Worm (Caenorhabditis elegans) whole organism, L4 larva: ENCODE results near the gene ddl-2.

Source experiments
- D1046.2 ChIP-seq: fragments of 200-800 bp; sonication (Bioruptor generic); IDR thresholded peaks from 2 replicates; pipeline ENCODE4 v1.3.6; 2022; ENCODE audit warnings: missing genetic modification characterization, missing compliant biosample characterization
- R02D3.7 ChIP-seq: fragments of 150-350 bp; sonication (generic microtip); optimal IDR thresholded peaks from 3 replicates; lab custom pipeline; 2014; ENCODE audit warnings: missing biosample characterization, missing genetic modification characterization
- T26A8.4 ChIP-seq: fragments of 200-800 bp; sonication (Bioruptor generic); IDR thresholded peaks from 2 replicates; pipeline ENCODE4 v1.3.6; 2022; ENCODE audit warnings: missing genetic modification characterization, missing compliant biosample characterization
- Y48G9A.11 ChIP-seq: fragments of 200-800 bp; sonication (Bioruptor generic); IDR thresholded peaks from 2 replicates; pipeline ENCODE4 v1.3.6; 2022; ENCODE audit warnings: missing genetic modification reagents, missing genetic modification characterization, missing compliant biosample characterization
- aha-1 ChIP-seq: fragments of 150-350 bp; peaks from one replicate; lab custom pipeline; 2014; ENCODE audit warnings: missing biosample characterization, missing genetic modification characterization
- attf-4 ChIP-seq: sonication (generic microtip); optimal IDR thresholded peaks from 3 replicates; lab custom pipeline; 2017; ENCODE audit warnings: missing biosample characterization, missing genetic modification characterization
- ceh-32 ChIP-seq: sonication (generic microtip); optimal IDR thresholded peaks from 2 replicates; lab custom pipeline; 2016; ENCODE audit warnings: mild to moderate bottlenecking, missing genetic modification characterization, missing compliant biosample characterization; ENCODE audit not compliant: poor library complexity
- ceh-44 ChIP-seq: fragments of 200-800 bp; sonication (Bioruptor generic); IDR thresholded peaks from 2 replicates; pipeline ENCODE4 v1.3.6; 2022; ENCODE audit warnings: missing genetic modification reagents, missing genetic modification characterization, missing compliant biosample characterization
- ceh-82 ChIP-seq: sonication (generic microtip); optimal IDR thresholded peaks from 2 replicates; lab custom pipeline; 2017; ENCODE audit warnings: missing biosample characterization, missing genetic modification characterization
- ces-1 ChIP-seq: fragments of 150-350 bp; sonication (generic microtip); optimal IDR thresholded peaks from 4 replicates; lab custom pipeline; 2014; ENCODE audit warnings: missing biosample characterization, missing genetic modification reagents, missing genetic modification characterization
- cey-2 ChIP-seq: sonication (generic microtip); optimal IDR thresholded peaks from 3 replicates; lab custom pipeline; 2017; ENCODE audit warnings: missing genetic modification characterization, mild to moderate bottlenecking, missing compliant biosample characterization, antibody characterized with exemption, borderline replicate concordance; ENCODE audit not compliant: insufficient read depth
- ctbp-1 ChIP-seq: fragments of 200-800 bp; sonication (Bioruptor generic); IDR thresholded peaks from 2 replicates; pipeline ENCODE4 v1.3.6; 2022; ENCODE audit warnings: missing genetic modification reagents, missing genetic modification characterization, missing compliant biosample characterization
- daf-16 ChIP-seq, 3 experiments: sonication (generic microtip); optimal IDR thresholded peaks; 2 replicates each; lab custom pipeline; 2016 to 2017; ENCODE audit warnings: missing genetic modification characterization in 3 of 3, missing genetic modification reagents in 3 of 3, mild to moderate bottlenecking in 2 of 3, missing compliant biosample characterization in 2 of 3, missing biosample characterization in 1 of 3, moderate library complexity in 1 of 3
- dmd-6 ChIP-seq: fragments of 200-800 bp; sonication (Bioruptor generic); IDR thresholded peaks from 2 replicates; pipeline ENCODE4 v1.3.6; 2022; ENCODE audit warnings: missing genetic modification reagents, missing genetic modification characterization, missing compliant biosample characterization
- duxl-1 ChIP-seq: sonication (generic microtip); optimal IDR thresholded peaks from 2 replicates; lab custom pipeline; 2016; ENCODE audit warnings: mild to moderate bottlenecking, missing genetic modification characterization, moderate library complexity, missing compliant biosample characterization; ENCODE audit not compliant: poor library complexity
- dve-1 ChIP-seq: sonication (generic microtip); optimal IDR thresholded peaks from 2 replicates; lab custom pipeline; 2017; ENCODE audit warnings: antibody characterized with exemption, mild to moderate bottlenecking, missing genetic modification characterization, missing compliant biosample characterization; ENCODE audit not compliant: insufficient read depth
- egl-27 ChIP-seq: sonication (generic microtip); optimal IDR thresholded peaks from 3 replicates; lab custom pipeline; 2017; ENCODE audit warnings: missing biosample characterization, missing genetic modification reagents, missing genetic modification characterization
- egl-43 ChIP-seq: fragments of 200-800 bp; sonication (Bioruptor generic); IDR thresholded peaks from 2 replicates; pipeline ENCODE4 v1.3.6; 2022; ENCODE audit warnings: missing genetic modification reagents, missing genetic modification characterization, missing compliant biosample characterization
- fkh-10 ChIP-seq: fragments of 150-350 bp; optimal IDR thresholded peaks from 2 replicates; lab custom pipeline; 2014; ENCODE audit warnings: missing biosample characterization, missing genetic modification reagents, missing genetic modification characterization
- fos-1 ChIP-seq: fragments of 150-350 bp; optimal IDR thresholded peaks from 2 replicates; lab custom pipeline; 2014; ENCODE audit warnings: missing biosample characterization, missing genetic modification characterization
- hif-1 ChIP-seq, 2 experiments: sonication (generic microtip); optimal IDR thresholded peaks; 2 replicates each; lab custom pipeline; 2016 to 2017; ENCODE audit warnings: missing compliant biosample characterization in 2 of 2, missing genetic modification characterization in 2 of 2, missing genetic modification reagents in 2 of 2, missing genotype in 2 of 2, mild to moderate bottlenecking in 1 of 2
- hlh-11 ChIP-seq: fragments of 200-800 bp; sonication (Bioruptor generic); optimal IDR thresholded peaks from 2 replicates; lab custom pipeline; 2018; ENCODE audit warnings: mild to moderate bottlenecking, missing genetic modification characterization, missing compliant biosample characterization
- hlh-30 ChIP-seq: sonication (generic microtip); optimal IDR thresholded peaks from 2 replicates; lab custom pipeline; 2017; ENCODE audit warnings: antibody characterized with exemption, mild to moderate bottlenecking, missing genetic modification characterization, missing compliant biosample characterization; ENCODE audit not compliant: insufficient read depth
- jun-1 ChIP-seq: fragments of 150-350 bp; optimal IDR thresholded peaks from 2 replicates; lab custom pipeline; 2014; ENCODE audit warnings: missing biosample characterization, missing genetic modification reagents, missing genetic modification characterization
- lin-13 ChIP-seq: fragments of 150-350 bp; optimal IDR thresholded peaks from 2 replicates; lab custom pipeline; 2014; ENCODE audit warnings: missing biosample characterization, missing genetic modification reagents, missing genetic modification characterization
- lin-29 ChIP-seq: fragments of 200-800 bp; sonication (Bioruptor generic); IDR thresholded peaks from 2 replicates; pipeline ENCODE4 v1.3.6; 2022; ENCODE audit warnings: missing genetic modification reagents, missing genetic modification characterization, missing compliant biosample characterization
- lsy-2 ChIP-seq, 2 experiments: fragments of 150-350 bp in 1 of 2; sonication (generic microtip) in 1 of 2; optimal IDR thresholded peaks; 2 replicates each; lab custom pipeline; 2014 to 2017; ENCODE audit warnings: missing biosample characterization in 2 of 2, missing genetic modification characterization in 2 of 2
- mdt-29 ChIP-seq: fragments of 200-800 bp; sonication (Bioruptor generic); IDR thresholded peaks from 2 replicates; pipeline ENCODE4 v1.3.6; 2022; ENCODE audit warnings: missing genetic modification reagents, missing genetic modification characterization, missing compliant biosample characterization
- mep-1 ChIP-seq: fragments of 150-350 bp; sonication (generic microtip); optimal IDR thresholded peaks from 3 replicates; lab custom pipeline; 2014; ENCODE audit warnings: missing biosample characterization, missing genetic modification characterization
- mxl-2 ChIP-seq: fragments of 200-800 bp; sonication (Bioruptor generic); conservative IDR thresholded peaks from 2 replicates; pipeline ENCODE4 v1.3.6; 2022; ENCODE audit warnings: missing genetic modification reagents, missing genetic modification characterization, missing compliant biosample characterization
- nhr-102 ChIP-seq: sonication (generic microtip); optimal IDR thresholded peaks from 2 replicates; lab custom pipeline; 2016; ENCODE audit warnings: mild to moderate bottlenecking, missing genetic modification characterization, moderate library complexity, missing compliant biosample characterization
- nhr-11 ChIP-seq: fragments of 150-350 bp; optimal IDR thresholded peaks from 2 replicates; lab custom pipeline; 2014; ENCODE audit warnings: missing biosample characterization, missing genetic modification characterization
- nhr-28 ChIP-seq: fragments of 150-350 bp; optimal IDR thresholded peaks from 2 replicates; lab custom pipeline; 2014; ENCODE audit warnings: missing biosample characterization, missing genetic modification characterization
- nhr-41 ChIP-seq: fragments of 200-800 bp; sonication (Bioruptor generic); IDR thresholded peaks from 2 replicates; pipeline ENCODE4 v1.3.6; 2022; ENCODE audit warnings: missing genetic modification reagents, missing genetic modification characterization, missing compliant biosample characterization
- nhr-42 ChIP-seq: fragments of 200-800 bp; sonication (Bioruptor generic); IDR thresholded peaks from 2 replicates; pipeline ENCODE4 v1.3.6; 2022; ENCODE audit warnings: missing genetic modification characterization, missing compliant biosample characterization
- nhr-6 ChIP-seq: fragments of 150-350 bp; optimal IDR thresholded peaks from 2 replicates; lab custom pipeline; 2014; ENCODE audit warnings: missing biosample characterization, missing genetic modification characterization
- nhr-77 ChIP-seq: fragments of 150-350 bp; optimal IDR thresholded peaks from 2 replicates; lab custom pipeline; 2014; ENCODE audit warnings: missing biosample characterization, missing genetic modification characterization
- saeg-2 ChIP-seq: fragments of 200-800 bp; sonication (Bioruptor generic); IDR thresholded peaks from 2 replicates; pipeline ENCODE4 v1.3.6; 2022; ENCODE audit warnings: missing genetic modification reagents, missing genetic modification characterization, missing compliant biosample characterization
- snpc-4 ChIP-seq: fragments of 150-350 bp; optimal IDR thresholded peaks from 2 replicates; lab custom pipeline; 2014; ENCODE audit warnings: missing biosample characterization, missing genetic modification characterization
- spr-3 ChIP-seq: fragments of 200-800 bp; sonication (Bioruptor generic); optimal IDR thresholded peaks from 2 replicates; lab custom pipeline; 2018; ENCODE audit warnings: mild to moderate bottlenecking, missing genetic modification characterization, missing compliant biosample characterization
- tra-1 ChIP-seq: fragments of 200-800 bp; sonication (Bioruptor generic); IDR thresholded peaks from 2 replicates; pipeline ENCODE4 v1.3.6; 2022; ENCODE audit warnings: missing genetic modification reagents, missing genetic modification characterization, missing compliant biosample characterization
- unc-62 ChIP-seq, 3 experiments: fragments of 150-350 bp in 1 of 3; sonication (generic microtip); optimal IDR thresholded peaks in 2 of 3; peaks in 1 of 3; 1 replicate in 1 of 3; 2 replicates in 2 of 3; lab custom pipeline; 2014 to 2017; ENCODE audit warnings: missing biosample characterization in 3 of 3, missing genetic modification characterization in 3 of 3, missing genetic modification reagents in 3 of 3, missing genotype in 1 of 3
- zfp-2 ChIP-seq: sonication (generic microtip); optimal IDR thresholded peaks from 2 replicates; lab custom pipeline; 2016; ENCODE audit warnings: mild to moderate bottlenecking, missing genetic modification characterization, missing compliant biosample characterization
- zfp-3 ChIP-seq: fragments of 200-800 bp; sonication (Bioruptor generic); conservative IDR thresholded peaks from 2 replicates; pipeline ENCODE4 v1.3.6; 2022; ENCODE audit warnings: missing genetic modification reagents, missing genetic modification characterization, missing compliant biosample characterization
- ztf-11 ChIP-seq: fragments of 150-350 bp; optimal IDR thresholded peaks from 2 replicates; lab custom pipeline; 2014; ENCODE audit warnings: missing biosample characterization, missing genetic modification characterization

Gene ddl-2

ce11 chrII:13500582-13500981, 46.9 kb downstream of the ddl-2 start:
- TF ChIP-seq ceh-44 (GFP tag; lab: Robert Waterston, UW): no peak
- TF ChIP-seq aha-1 (tag; lab: Kevin White, UChicago): peak; percentile 76
- peak in 1 of 2 experiments; percentile 21 for TF ChIP-seq unc-62 (GFP tag; optimal IDR thresholded peaks at IDR 0.05 in 1 of 2; lab: Kevin White, UChicago)
- TF ChIP-seq unc-62 (tag; optimal IDR thresholded peaks at IDR 0.05; lab: Kevin White, UChicago): no peak
- TF ChIP-seq jun-1: no peak
- TF ChIP-seq fos-1 (tag; lab: Kevin White, UChicago): no peak
- TF ChIP-seq egl-27 (tag; lab: Kevin White, UChicago): no peak

ce11 chrII:13495718-13496117, 51.7 kb downstream of the ddl-2 start, which contains the start of gene drr-1:
Gene drr-1, minus strand, starts transcription at chrII:13495900.
- TF ChIP-seq nhr-102: no peak
- peak; percentile 38 for TF ChIP-seq nhr-77 (tag; lab: Kevin White, UChicago)
- TF ChIP-seq ces-1 (GFP tag; lab: Kevin White, UChicago): no peak
- TF ChIP-seq fos-1 (tag; lab: Kevin White, UChicago): no peak
- peak; percentile 44 for TF ChIP-seq dve-1 (tag; lab: Kevin White, UChicago)
- no peak for TF ChIP-seq Y48G9A.11
- no peak for TF ChIP-seq ztf-11
- no peak for TF ChIP-seq T26A8.4 (GFP tag; lab: Robert Waterston, UW)
- no peak for TF ChIP-seq mep-1
- no peak for TF ChIP-seq hlh-30 (tag; lab: Kevin White, UChicago)
- no peak for TF ChIP-seq nhr-6 (tag; lab: Kevin White, UChicago)
- no peak for TF ChIP-seq daf-16 (GFP tag; optimal IDR thresholded peaks at IDR 0.05; lab: Kevin White, UChicago)
- TF ChIP-seq daf-16 (tag; optimal IDR thresholded peaks at IDR 0.05; lab: Kevin White, UChicago): peak; percentile 87
- no peak for TF ChIP-seq lin-29
- peak; percentile 33 for TF ChIP-seq hlh-11 (tag; lab: Kevin White, UChicago)
- no peak for TF ChIP-seq attf-4 (tag; lab: Kevin White, UChicago)
- TF ChIP-seq aha-1 (tag; lab: Kevin White, UChicago): peak; percentile 45
- TF ChIP-seq R02D3.7: no peak
- TF ChIP-seq nhr-11 (tag; lab: Kevin White, UChicago): no peak
- no peak for TF ChIP-seq snpc-4 (tag; lab: Kevin White, UChicago)
- peak; percentile 97 for TF ChIP-seq nhr-28 (tag; lab: Kevin White, UChicago)
- no peak for TF ChIP-seq nhr-42 (GFP tag; lab: Robert Waterston, UW)
- TF ChIP-seq hif-1 (tag; optimal IDR thresholded peaks at IDR 0.05; lab: Kevin White, UChicago): no peak
- peak in 1 of 2 experiments; percentile 4 for TF ChIP-seq lsy-2 (tag; optimal IDR thresholded peaks at IDR 0.05; lab: Kevin White, UChicago)
- no peak for TF ChIP-seq saeg-2
- no peak for TF ChIP-seq duxl-1 (tag; lab: Kevin White, UChicago)

- TF ChIP-seq mxl-2 (no peak), egl-43 (GFP tag; lab: Robert Waterston, UW) (no peak), ceh-82 (tag; lab: Kevin White, UChicago) (no peak), T26A8.4 (GFP tag; lab: Robert Waterston, UW) (no peak), tra-1 (no peak), mdt-29 (GFP tag; lab: Robert Waterston, UW) (no peak), Y48G9A.11 (no peak), D1046.2 (GFP tag; lab: Robert Waterston, UW) (no peak), daf-16 (GFP tag; optimal IDR thresholded peaks at IDR 0.05; lab: Kevin White, UChicago) (no peak), daf-16 (tag; optimal IDR thresholded peaks at IDR 0.05; lab: Kevin White, UChicago) (peak; percentile 83), dmd-6 (GFP tag; lab: Robert Waterston, UW) (no peak), attf-4 (tag; lab: Kevin White, UChicago) (no peak), cey-2 (tag; lab: Kevin White, UChicago) (no peak), R02D3.7 (no peak), mep-1 (peak; percentile 22), lin-13 (GFP tag; lab: Kevin White, UChicago) (no peak), ces-1 (GFP tag; lab: Kevin White, UChicago) (no peak), snpc-4 (tag; lab: Kevin White, UChicago) (no peak), ctbp-1 (GFP tag; lab: Robert Waterston, UW) (no peak), ceh-44 (GFP tag; lab: Robert Waterston, UW) (no peak), egl-27 (tag; lab: Kevin White, UChicago) (no peak), nhr-41 (GFP tag; lab: Robert Waterston, UW) (no peak), spr-3 (GFP tag; lab: Kevin White, UChicago) (no peak), zfp-2 (tag; lab: Kevin White, UChicago) (no peak), fkh-10 (GFP tag; lab: Kevin White, UChicago) (no peak), aha-1 (tag; lab: Kevin White, UChicago) (no peak), zfp-3 (GFP tag; lab: Robert Waterston, UW) (no peak), hlh-11 (tag; lab: Kevin White, UChicago) (no peak), ceh-32 (tag; lab: Kevin White, UChicago) (no peak)
These were observed 52.7 kb downstream of the ddl-2 start for ce11 chrII:13494762-13495161.
